Fruit fly (Drosophila melanogaster): ENCODE measurements around the gene CG43391.

The CG43391 gene

dm6 chr3L:11540330-11540702 is 40.5 kb downstream of the CG43391 start (continued):
- no peak for TF ChIP-seq CG10979 (tag; optimal IDR thresholded peaks at IDR 0.05)
- TF ChIP-seq CG17328 (GFP tag; IDR thresholded peaks at IDR 0.05), result no peak
- peak; percentile 11 for TF ChIP-seq CG12942 (GFP tag; optimal IDR thresholded peaks at IDR 0.05)
- TF ChIP-seq aop (GFP tag; IDR thresholded peaks at IDR 0.05), result no peak
- TF ChIP-seq Ravus (GFP tag; IDR thresholded peaks at IDR 0.05), result no peak
- peak; percentile 27 for TF ChIP-seq CG14710 (tag; optimal IDR thresholded peaks at IDR 0.05)
- TF ChIP-seq Dek (tag; optimal IDR thresholded peaks at IDR 0.05), result no peak
- TF ChIP-seq ewg (GFP tag; optimal IDR thresholded peaks at IDR 0.05), result no peak
- TF ChIP-seq ems (GFP tag; optimal IDR thresholded peaks at IDR 0.05), result no peak
- no peak for TF ChIP-seq wdn (GFP tag; IDR thresholded peaks at IDR 0.05)
- no peak for TF ChIP-seq gt (GFP tag; IDR thresholded peaks at IDR 0.05)
- TF ChIP-seq z (GFP tag; IDR thresholded peaks at IDR 0.05), result no peak
- TF ChIP-seq CG3995 (GFP tag; optimal IDR thresholded peaks at IDR 0.05), result no peak
- TF ChIP-seq peb (GFP tag; IDR thresholded peaks at IDR 0.05), result no peak
- TF ChIP-seq CrebB (tag; optimal IDR thresholded peaks at IDR 0.05), result peak; percentile 64
- no peak for TF ChIP-seq Ets97D (GFP tag; optimal IDR thresholded peaks at IDR 0.05)
- no peak for TF ChIP-seq bigmax (GFP tag; optimal IDR thresholded peaks at IDR 0.05)
- TF ChIP-seq Elba2 (GFP tag; optimal IDR thresholded peaks at IDR 0.05), result no peak
- TF ChIP-seq Bteb2 (GFP tag; optimal IDR thresholded peaks at IDR 0.05), result no peak
- TF ChIP-seq CG8478 (optimal IDR thresholded peaks at IDR 0.05), result no peak
- no peak for TF ChIP-seq CG42726 (GFP tag; IDR thresholded peaks at IDR 0.05; ENCODE audit: partially characterized antibody)
- TF ChIP-seq seq (GFP tag; IDR thresholded peaks at IDR 0.05), result no peak
- peak; percentile 55 for TF ChIP-seq Asciz (GFP tag; optimal IDR thresholded peaks at IDR 0.05)
- TF ChIP-seq CG7786 (GFP tag; optimal IDR thresholded peaks at IDR 0.05), result no peak
- peak; percentile 13 for TF ChIP-seq CG15011 (GFP tag; optimal IDR thresholded peaks at IDR 0.05)
- no peak for TF ChIP-seq CG8388 (GFP tag; optimal IDR thresholded peaks at IDR 0.05)
- no peak for TF ChIP-seq zen2 (GFP tag; IDR thresholded peaks at IDR 0.05; ENCODE audit: partially characterized antibody)
- no peak for TF ChIP-seq HLH54F (GFP tag; optimal IDR thresholded peaks at IDR 0.05)
- peak; percentile 21 for TF ChIP-seq CG7745 (tag; optimal IDR thresholded peaks at IDR 0.05)
- no peak for TF ChIP-seq cato (GFP tag; optimal IDR thresholded peaks at IDR 0.05; ENCODE audit: borderline replicate concordance)
- no peak for TF ChIP-seq pho (GFP tag; optimal IDR thresholded peaks at IDR 0.05)
- no peak for TF ChIP-seq sr (GFP tag; IDR thresholded peaks at IDR 0.05)
- TF ChIP-seq GATAe (GFP tag; conservative IDR thresholded peaks at IDR 0.05), result no peak
- peak; percentile 40 for TF ChIP-seq CG4707 (GFP tag; optimal IDR thresholded peaks at IDR 0.05)
- TF ChIP-seq CG11695 (GFP tag; IDR thresholded peaks at IDR 0.05), result no peak
- no peak for TF ChIP-seq CG18764 (GFP tag; optimal IDR thresholded peaks at IDR 0.05)
- no peak for TF ChIP-seq D (optimal IDR thresholded peaks at IDR 0.05)
- peak; percentile 29 for TF ChIP-seq D (GFP tag; optimal IDR thresholded peaks at IDR 0.05)
- TF ChIP-seq nerfin-1 (tag; optimal IDR thresholded peaks at IDR 0.05), result peak; percentile 8
- no peak for TF ChIP-seq Doc2 (GFP tag; IDR thresholded peaks at IDR 0.05)
- peak; percentile 13 for TF ChIP-seq exex (tag; optimal IDR thresholded peaks at IDR 0.05)
- TF ChIP-seq ase (GFP tag; IDR thresholded peaks at IDR 0.05), result no peak
- peak; percentile 3; the same call in 1 of the 4 replicates for TF ChIP-seq chinmo (GFP tag; IDR thresholded peaks at IDR 0.05; ENCODE audit: partially characterized antibody)
- peak; percentile 78 for TF ChIP-seq kni (GFP tag; optimal IDR thresholded peaks at IDR 0.05)
- no peak for TF ChIP-seq CG13775 (GFP tag; optimal IDR thresholded peaks at IDR 0.05)
- no peak for TF ChIP-seq Sox102F (GFP tag; optimal IDR thresholded peaks at IDR 0.05)
- TF ChIP-seq CG1603 (tag; optimal IDR thresholded peaks at IDR 0.05), result peak; percentile 40
- peak; percentile 8 for TF ChIP-seq CHES-1-like (GFP tag; optimal IDR thresholded peaks at IDR 0.05)
- TF ChIP-seq Dfd (GFP tag; optimal IDR thresholded peaks at IDR 0.05), result no peak
- no peak for TF ChIP-seq Six4 (GFP tag; optimal IDR thresholded peaks at IDR 0.05)
- TF ChIP-seq btn (GFP tag; optimal IDR thresholded peaks at IDR 0.05), result peak; percentile 13
- no peak for TF ChIP-seq lilli (GFP tag; optimal IDR thresholded peaks at IDR 0.05)
- no peak for TF ChIP-seq Doc3 (GFP tag; IDR thresholded peaks at IDR 0.05; ENCODE audit: partially characterized antibody)
